Fruit fly (Drosophila melanogaster): ENCODE measurements around the gene Mettl14.
A peak's percentile ranks its signal among the peaks of the same experiment; 100 is the strongest.

DNA sequence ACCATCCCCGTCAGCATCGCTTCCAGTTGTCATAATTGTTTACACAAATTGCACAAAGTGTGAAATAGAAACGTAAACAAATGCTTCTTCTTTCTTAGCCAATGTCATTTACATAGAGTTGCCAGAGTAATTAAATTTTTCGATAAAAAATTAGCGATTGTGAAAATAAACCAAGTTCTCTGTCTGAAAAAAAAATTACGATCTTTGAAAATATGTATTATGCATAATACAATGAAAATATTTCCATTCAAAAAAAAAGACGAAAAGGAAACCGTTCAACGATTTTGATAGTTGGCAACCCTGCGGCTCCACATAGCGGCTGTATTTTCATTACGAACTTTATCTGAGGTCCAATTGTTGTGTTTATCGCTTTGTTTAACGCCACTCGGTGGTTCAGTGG lies 2.9 kb downstream of the Mettl14 start, which contains the start of the genes CG7810 and CG7806:
- TF ChIP-seq CG13287 (GFP tag; IDR thresholded peaks at IDR 0.05; ENCODE audit: partially characterized antibody) (peak; percentile 75), NC2α (GFP tag; optimal IDR thresholded peaks at IDR 0.05) (peak; percentile 81), Bdp1 (GFP tag; optimal IDR thresholded peaks at IDR 0.05) (peak; percentile 72), MESR4 (GFP tag; optimal IDR thresholded peaks at IDR 0.05) (peak; percentile 56), nmo (GFP tag; optimal IDR thresholded peaks at IDR 0.05) (peak; percentile 92)
